Fruit fly (Drosophila melanogaster) ovary, adult (tissue): Measurements from ENCODE around the gene unc-13-4A.

Source experiments
- CG17801 ChIP-seq: fragments of 200-800 bp; optimal IDR thresholded peaks from 2 replicates; lab custom pipeline; 2019; ENCODE audit warnings: missing biosample characterization, mild to moderate bottlenecking, missing genetic modification characterization, moderate library complexity; ENCODE audit not compliant: partially characterized antibody

unc-13-4A gene

DNA sequence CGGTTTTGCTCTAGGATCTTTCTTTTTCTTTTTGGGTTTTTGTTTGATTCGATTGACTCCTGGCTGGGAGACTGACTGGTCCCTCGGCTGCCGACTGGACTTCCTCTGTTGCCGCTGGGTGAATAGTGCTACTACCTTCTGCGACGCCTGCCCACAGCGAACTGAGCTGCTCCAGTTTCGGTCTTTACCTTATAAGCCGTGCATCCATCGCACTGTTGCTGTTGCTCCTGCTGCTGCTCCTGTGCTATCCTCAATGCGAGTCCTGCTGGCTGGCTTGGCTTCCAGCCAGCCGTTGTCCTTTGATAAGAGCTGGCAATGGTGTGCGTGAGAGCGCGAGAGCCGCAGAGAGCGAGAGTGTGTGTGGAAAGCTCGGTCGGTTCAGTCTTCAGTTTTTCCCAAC is at the start of gene unc-13-4A:
Gene unc-13-4A (minus strand): TSS at position 143 of the 400 bp plus-strand sequence.
- no peak for TF ChIP-seq CG17801

DNA sequence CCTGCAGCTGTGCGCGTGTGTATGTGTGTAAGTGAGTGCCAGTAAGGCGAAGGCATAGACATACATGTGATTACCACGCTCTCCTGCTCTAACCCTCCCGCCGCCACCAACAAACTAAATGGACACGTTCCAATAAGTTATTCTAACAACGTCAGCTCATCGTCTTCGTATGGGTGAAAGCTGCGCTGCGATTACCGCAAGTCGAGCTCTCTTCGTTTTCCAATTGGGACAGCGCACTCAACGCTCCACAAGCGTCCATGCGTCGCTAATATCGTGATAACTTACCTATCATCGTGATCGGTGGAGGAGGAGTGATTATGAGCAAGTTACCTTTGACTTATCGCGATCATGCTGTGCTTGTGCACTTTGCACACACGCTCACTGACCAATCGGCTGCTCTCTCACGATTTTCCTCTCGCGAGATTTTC is 48.4 kb upstream of the unc-13-4A start:
- no peak for TF ChIP-seq CG17801

DNA sequence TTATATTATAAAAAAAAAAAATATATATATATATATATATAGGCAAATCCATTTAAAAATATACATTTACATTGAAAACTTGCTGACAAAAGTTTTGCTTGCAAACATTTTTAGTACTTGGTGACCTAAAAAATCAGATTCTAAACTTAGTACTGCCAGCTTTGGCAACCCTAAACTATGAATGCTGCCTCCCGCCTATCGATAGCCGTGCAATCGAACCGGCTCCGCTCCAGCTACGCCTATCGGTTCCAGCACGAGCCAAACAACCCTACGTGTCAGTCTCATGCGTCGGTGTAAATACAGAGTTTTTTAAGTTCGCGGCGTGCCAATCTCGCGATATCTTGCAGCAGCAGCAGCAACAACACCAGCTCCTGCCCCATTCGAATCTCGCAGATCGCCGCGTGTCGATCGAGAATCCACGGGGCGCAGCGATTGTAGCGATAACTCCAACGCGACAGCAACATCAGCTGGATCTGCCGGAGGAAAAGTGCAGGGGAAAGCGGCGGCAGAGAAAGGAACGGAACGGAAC is 47.7 kb upstream of the unc-13-4A start, which contains the start of gene Sec63:
Gene Sec63 (plus strand): TSS at position 238 of the 529 bp plus-strand sequence.
- TF ChIP-seq CG17801: no peak

DNA sequence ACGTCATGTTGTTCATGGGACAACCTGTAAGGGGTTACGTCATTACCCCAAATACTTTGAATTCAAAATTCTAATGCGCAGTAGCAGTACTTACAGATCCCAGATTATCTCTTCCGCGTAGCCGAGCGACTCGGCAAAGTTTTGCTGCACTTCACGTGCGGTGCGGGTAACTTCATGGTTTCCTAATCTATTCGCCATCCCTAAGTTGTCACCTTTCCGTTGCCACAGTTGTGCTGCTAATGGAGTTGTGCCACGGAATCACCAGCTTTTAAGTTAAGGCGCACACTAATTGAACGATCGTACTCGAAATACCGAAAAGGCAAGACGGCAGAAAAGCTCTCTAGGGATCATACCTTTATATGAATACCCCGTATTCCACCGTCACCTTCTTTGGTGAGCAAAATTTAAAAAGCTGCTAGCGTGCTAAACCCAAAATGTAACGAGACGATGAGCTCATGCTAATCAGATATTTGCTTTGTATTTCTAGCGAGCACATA is 47.2 kb upstream of the unc-13-4A start, which contains the start of gene pst:
Gene pst (minus strand): TSS at position 437 of the 497 bp plus-strand sequence.
- TF ChIP-seq CG17801: peak; percentile 47

DNA sequence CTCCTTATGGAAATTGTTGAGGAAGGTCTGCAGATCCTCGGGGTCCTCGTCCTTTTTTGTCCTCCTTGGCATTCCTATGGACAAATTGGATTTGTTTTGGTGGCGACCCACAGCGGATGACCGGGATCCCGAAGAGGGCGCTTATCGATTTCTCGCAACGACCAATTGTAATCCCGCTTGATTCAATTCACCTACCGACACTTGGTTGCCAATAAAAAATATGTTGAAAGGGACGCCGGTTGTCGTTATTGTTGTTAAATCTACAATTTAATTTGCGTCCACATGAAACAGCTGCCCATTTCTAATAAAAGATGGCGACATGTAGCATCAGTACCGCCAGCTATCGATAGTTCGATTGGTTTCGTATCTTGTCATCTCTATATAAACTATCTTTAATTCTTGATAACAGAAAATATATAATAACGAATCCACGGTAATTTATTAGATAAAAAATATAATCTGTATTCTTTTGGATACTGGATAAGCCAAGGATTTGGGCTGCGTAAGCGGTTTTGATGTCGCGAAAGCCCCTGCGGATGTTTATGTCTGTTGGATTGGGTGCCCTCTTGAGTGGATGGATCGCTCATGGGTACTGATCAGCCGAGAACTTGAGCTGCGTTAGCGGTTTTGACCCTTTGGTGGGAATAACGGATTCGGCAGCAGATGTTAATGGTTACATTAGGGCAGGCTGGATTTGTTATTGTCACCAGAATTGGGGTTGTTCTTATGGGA is 43.9 kb upstream of the unc-13-4A start, which contains the start of gene CTCF:
Gene CTCF (minus strand): TSS at position 328 of the 732 bp plus-strand sequence.
- TF ChIP-seq CG17801: peak; percentile 31

DNA sequence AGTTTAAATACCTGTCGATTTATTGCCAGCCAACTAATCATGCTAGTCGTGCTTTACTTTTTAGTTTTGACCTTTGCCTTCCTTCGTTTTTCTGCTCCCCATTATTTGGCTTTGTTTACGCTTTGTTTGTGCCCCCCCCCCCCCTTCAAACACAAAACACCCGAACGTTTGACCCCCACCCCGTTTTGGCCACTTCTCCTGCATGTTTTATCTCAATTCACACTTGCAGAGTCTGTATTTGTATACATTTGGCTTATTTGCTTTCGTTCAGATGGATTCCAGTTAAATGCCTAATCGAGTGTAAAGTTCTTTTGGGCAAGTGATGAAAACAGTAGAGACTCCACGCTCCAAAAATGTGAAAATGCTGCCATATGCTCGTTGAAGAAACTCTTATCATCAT is 36.6 kb upstream of the unc-13-4A start:
- no peak for TF ChIP-seq CG17801

DNA sequence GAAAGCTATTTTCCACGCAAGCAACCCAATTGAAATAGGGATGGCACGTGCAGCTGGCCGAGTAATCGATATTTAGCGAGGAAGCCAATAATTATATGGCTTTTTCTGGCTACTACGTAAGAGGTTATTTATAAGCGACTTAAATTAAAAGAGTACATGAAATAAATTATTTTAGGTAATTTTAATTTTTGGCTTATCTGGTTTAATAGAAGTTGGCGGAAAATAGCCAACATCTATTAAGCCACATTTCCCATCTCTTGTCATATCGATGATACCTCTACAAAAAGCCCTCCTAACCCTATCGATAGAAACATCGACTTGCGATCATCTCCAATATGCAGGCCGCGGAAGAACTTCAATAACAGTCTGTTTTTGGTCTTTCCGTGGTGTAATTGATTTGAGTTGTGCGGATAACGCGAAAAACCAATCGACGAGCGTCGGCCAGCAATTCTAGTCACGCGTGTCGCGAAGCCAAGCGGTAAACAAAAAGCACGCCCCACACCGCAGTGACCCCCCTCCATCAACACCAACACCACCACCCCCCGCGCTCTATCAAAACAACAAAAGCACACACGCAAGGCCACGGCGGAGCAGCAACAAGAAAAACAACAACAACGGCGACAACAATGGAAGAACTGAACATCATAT is 35.4 kb upstream of the unc-13-4A start, which contains the start of the genes Srp19 and qm:
Gene Srp19 (minus strand): TSS at position 51 of the 648 bp plus-strand sequence.
Gene qm (plus strand): TSS at position 330 of the 648 bp plus-strand sequence.
- TF ChIP-seq CG17801: peak; percentile 45

DNA sequence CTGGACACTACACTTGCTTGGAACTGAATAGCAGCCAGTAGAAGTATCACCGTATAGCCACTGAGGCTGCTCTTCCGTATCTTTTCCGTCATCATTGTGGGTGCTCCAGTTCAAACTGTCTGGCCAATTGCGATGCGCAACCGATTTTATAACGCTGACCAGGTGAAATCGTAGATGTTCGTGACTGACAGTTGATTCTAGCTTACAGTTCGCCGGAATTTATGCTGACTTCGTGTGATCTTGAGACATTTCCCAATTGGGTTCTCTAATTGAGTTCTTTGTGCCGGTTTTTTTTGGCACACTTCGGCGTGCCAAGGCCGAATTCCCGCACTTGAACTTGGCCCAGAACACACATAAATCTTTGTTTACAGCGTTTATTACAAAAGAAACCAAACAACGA is 34.3 kb upstream of the unc-13-4A start, which contains the start of gene CG14834:
Gene CG14834 (minus strand): TSS at position 173 of the 400 bp plus-strand sequence.
- no peak for TF ChIP-seq CG17801

DNA sequence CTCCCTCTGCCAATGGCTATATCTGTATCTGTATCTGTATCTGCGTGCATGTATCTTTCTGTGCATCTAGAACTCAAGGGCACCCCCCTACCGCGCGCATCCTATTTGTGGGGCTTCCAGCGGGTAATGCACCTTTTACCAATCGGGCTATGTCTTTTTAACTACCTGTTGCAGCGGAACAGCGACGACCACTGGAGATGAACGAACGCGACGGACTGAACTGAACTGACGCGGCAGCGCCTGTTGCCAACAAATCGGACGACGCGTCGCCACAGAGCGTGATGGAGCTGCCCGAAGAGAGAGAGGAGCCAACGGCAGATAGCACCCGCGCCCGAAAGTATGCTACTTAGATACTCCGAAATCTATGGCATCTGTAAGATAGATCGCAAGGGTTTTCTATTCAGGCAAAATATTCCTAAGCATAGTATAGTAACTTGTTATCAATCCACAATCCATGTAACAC is 32.3 kb upstream of the unc-13-4A start, which contains the start of gene Cln7:
Gene Cln7 (minus strand): TSS at position 219 of the 463 bp plus-strand sequence.
- peak; percentile 90 for TF ChIP-seq CG17801

DNA sequence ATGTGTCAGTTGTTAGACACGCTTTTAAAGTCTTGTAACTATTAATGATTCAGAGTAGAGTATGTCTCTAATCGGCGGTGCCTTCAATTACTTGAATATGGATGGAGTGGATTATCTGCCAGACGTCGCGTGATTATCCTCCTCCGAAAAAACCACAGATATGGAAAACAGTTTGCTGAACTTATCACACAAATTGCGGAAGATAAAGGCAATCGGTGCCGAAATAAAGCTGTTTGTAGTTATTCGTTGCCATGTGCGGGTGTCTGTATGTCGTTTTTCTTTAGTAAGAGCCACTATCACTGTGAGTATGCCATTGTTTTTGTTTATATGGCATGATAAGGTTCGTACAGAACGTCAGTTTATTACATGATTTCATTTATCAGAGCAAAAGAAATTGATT is 31.3 kb upstream of the unc-13-4A start:
- no peak for TF ChIP-seq CG17801

DNA sequence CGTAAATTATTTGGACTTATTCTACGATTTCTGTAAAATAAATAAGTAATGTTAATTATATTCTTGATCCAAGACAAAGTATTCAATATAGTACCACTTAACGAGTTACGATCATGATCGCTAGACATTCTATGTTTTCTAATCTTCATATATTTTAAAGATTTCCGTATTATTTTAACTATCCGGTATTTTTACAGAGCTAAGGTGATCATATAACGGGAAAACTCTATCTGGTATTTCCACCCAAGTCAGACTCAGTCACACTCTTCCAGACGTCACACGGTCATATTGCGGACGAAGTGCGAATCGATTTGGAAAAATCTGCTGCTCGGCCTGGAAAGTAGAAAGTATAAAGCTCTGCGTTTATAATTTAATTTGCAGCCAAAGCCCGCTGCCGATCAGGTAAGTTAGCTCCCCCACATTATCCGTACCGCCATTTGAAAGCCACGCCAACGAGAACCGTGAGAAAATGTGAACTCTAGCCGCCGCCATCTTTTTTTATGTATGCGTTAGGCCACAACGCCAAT is 26.6 kb upstream of the unc-13-4A start, which contains the start of the genes lark and eco:
Gene lark (plus strand): TSS at position 51 of the 527 bp plus-strand sequence.
Gene eco (minus strand): TSS at position 125 of the 527 bp plus-strand sequence.
- TF ChIP-seq CG17801: peak; percentile 32

DNA sequence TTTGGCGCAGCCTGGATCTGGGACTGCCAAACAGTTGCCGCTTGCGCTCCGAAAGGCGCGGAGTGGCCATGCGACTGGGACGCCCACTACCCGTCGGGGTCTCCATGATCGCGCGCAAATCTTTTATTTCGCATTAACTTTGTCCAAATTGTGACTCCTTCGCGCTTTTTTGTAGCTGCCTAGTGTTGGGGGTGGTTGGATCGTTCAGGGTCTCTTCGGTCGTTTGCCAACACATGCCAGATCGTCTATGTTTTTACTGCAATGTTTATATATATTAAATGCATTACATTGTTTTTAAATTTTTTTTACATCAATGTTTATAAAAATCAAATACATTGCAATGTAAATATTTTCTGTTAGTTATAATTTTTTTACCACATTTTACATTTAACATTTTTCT is 26.1 kb upstream of the unc-13-4A start:
- no peak for TF ChIP-seq CG17801

DNA sequence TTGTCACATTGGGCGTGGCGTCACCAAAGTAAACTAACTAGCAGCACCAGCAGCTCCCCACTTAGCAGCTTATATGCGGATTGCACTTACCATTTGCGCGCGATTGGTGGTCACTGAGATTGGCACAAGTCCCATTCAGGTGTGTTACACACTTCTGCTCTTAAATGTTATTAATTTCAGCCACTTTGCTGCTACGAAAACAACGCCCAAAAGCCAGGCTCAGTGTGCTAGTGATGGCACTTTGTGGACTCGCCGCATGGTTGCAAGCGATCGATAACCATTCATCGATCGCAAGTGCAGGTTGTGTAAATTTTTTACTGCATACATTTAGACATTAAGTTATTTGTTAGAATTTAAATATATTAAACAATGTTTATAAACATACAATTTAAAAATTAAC is 22.3 kb upstream of the unc-13-4A start, which contains the start of the genes wrm1 and wrm2:
Gene wrm1 (minus strand): TSS at position 237 of the 400 bp plus-strand sequence.
Gene wrm2 (minus strand): TSS at position 237 of the 400 bp plus-strand sequence.
- no peak for TF ChIP-seq CG17801

DNA sequence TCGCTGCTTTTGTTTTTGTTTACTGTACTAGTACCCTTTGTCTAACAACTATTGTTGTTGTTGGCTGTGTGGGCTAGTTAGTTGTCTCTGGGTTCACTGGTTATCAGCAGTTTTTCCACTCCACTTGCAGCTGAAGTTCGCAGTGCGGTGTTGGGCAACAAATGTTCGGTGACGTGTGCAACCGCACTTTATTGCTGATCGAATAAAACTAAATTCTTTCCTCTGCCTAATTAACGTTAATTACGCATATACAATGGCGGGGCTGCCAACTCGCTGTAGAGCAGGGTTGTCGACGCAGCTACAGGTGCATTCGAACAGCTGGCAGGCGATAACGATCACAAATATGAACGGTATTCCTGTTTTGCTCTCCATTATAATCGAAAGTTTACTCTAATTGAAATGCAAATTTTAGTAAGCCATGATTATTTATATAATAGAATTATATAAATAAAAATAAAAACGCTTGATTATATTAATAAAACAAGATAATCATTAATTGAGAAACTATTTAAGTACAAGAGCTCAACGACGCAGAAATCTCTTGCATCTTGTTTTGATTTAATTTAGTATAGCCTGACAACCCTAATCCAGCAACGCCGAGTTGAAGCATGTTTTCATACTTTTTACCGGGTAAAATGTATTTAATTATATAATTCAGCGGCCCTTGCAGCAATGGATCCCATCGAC is 16.0 kb upstream of the unc-13-4A start, which contains the start of the genes mrva, CG42307 and mus312:
Gene mrva (minus strand): TSS at position 276 of the 687 bp plus-strand sequence.
Gene CG42307 (plus strand): TSS at position 566 of the 687 bp plus-strand sequence.
Gene mus312 (plus strand): TSS at position 566 of the 687 bp plus-strand sequence.
- TF ChIP-seq CG17801: peak; percentile 95

DNA sequence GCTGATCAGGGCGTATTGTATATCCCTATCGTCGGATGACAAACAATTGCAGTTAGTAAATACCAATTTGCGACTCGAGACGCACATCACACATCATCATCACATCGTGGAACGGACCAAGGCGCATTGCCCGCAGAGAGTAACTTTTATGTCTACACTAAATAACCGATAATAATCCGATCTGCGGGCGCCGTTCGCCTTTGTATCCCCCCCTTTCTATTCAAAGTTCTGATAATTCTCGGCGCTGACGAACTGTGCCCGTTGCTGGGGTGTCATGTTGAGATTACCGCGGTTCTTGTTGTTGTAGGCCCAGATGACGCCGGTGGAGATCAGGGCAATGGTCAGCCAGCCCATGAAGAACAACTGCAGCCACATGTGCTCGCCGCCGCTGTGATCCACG is 14.0 kb upstream of the unc-13-4A start:
- no peak for TF ChIP-seq CG17801
